Fruit fly (Drosophila melanogaster) whole organism, prepupa: Measurements from ENCODE around the gene Cul3.

Source experiments
- Blimp-1 ChIP-seq: fragments of 200-800 bp; sonication (Bioruptor generic); optimal IDR thresholded peaks from 3 replicates; lab custom pipeline; 2017; ENCODE audit warnings: missing biosample characterization, missing genetic modification characterization, mild to moderate bottlenecking, moderate library complexity, missing genetic modification reagents
- CG10631 ChIP-seq: fragments of 200-800 bp; sonication (Bioruptor generic); optimal IDR thresholded peaks from 2 replicates; lab custom pipeline; 2016; ENCODE audit warnings: missing biosample characterization, missing genetic modification characterization
- CG10669 ChIP-seq: fragments of 200-800 bp; sonication (Bioruptor generic); optimal IDR thresholded peaks from 3 replicates; lab custom pipeline; 2018; ENCODE audit warnings: missing biosample characterization, mild to moderate bottlenecking, missing genetic modification characterization, moderate library complexity
- CG11294 ChIP-seq: fragments of 200-800 bp; sonication (Bioruptor generic); IDR thresholded peaks from 2 replicates; pipeline ENCODE4 v1.3.6; 2022; ENCODE audit warnings: missing biosample characterization, missing genetic modification characterization
- CG11902 ChIP-seq: fragments of 200-800 bp; sonication (Bioruptor generic); optimal IDR thresholded peaks from 3 replicates; lab custom pipeline; 2016; ENCODE audit warnings: missing biosample characterization, missing genetic modification characterization
- CG1621 ChIP-seq: fragments of 200-800 bp; sonication (Bioruptor generic); optimal IDR thresholded peaks from 3 replicates; lab custom pipeline; 2018; ENCODE audit warnings: missing biosample characterization, mild to moderate bottlenecking, missing genetic modification characterization
- CG16779 ChIP-seq: fragments of 200-800 bp; sonication (Bioruptor generic); optimal IDR thresholded peaks from 3 replicates; lab custom pipeline; 2017; ENCODE audit warnings: missing biosample characterization, mild to moderate bottlenecking, missing genetic modification characterization
- CG3032 ChIP-seq: fragments of 200-800 bp; optimal IDR thresholded peaks from 2 replicates; lab custom pipeline; 2019; ENCODE audit warnings: missing biosample characterization, mild to moderate bottlenecking, missing genetic modification characterization, moderate library complexity
- CG31627 ChIP-seq: fragments of 200-800 bp; sonication (Bioruptor generic); optimal IDR thresholded peaks from 3 replicates; lab custom pipeline; 2016; ENCODE audit warnings: missing biosample characterization, missing genetic modification characterization
- CG32006 ChIP-seq: fragments of 200-800 bp; sonication (Bioruptor generic); optimal IDR thresholded peaks from 3 replicates; lab custom pipeline; 2017; ENCODE audit warnings: missing biosample characterization, mild to moderate bottlenecking, missing genetic modification characterization
- CG34406 ChIP-seq: fragments of 200-800 bp; sonication (Bioruptor generic); optimal IDR thresholded peaks from 3 replicates; lab custom pipeline; 2016; ENCODE audit warnings: missing biosample characterization, missing genetic modification characterization
- CG3919 ChIP-seq: fragments of 200-800 bp; sonication (Bioruptor generic); optimal IDR thresholded peaks from 3 replicates; lab custom pipeline; 2016; ENCODE audit warnings: missing biosample characterization, missing genetic modification characterization
- CG4318 ChIP-seq: fragments of 200-800 bp; sonication (Bioruptor generic); optimal IDR thresholded peaks from 3 replicates; lab custom pipeline; 2017; ENCODE audit warnings: missing biosample characterization, mild to moderate bottlenecking, missing genetic modification characterization
- CG6792 ChIP-seq: fragments of 200-800 bp; sonication (Bioruptor generic); optimal IDR thresholded peaks from 3 replicates; lab custom pipeline; 2016; ENCODE audit warnings: missing biosample characterization, missing genetic modification characterization
- CG6808 ChIP-seq: fragments of 200-800 bp; sonication (Bioruptor generic); optimal IDR thresholded peaks from 3 replicates; lab custom pipeline; 2017; ENCODE audit warnings: missing biosample characterization, missing genetic modification characterization, mild to moderate bottlenecking, moderate library complexity, missing genetic modification reagents
- CG6854 ChIP-seq: fragments of 200-800 bp; sonication (Bioruptor generic); optimal IDR thresholded peaks from 2 replicates; lab custom pipeline; 2017; ENCODE audit warnings: missing biosample characterization, mild to moderate bottlenecking, missing genetic modification characterization
- CG7368 ChIP-seq: fragments of 200-800 bp; sonication (Bioruptor generic); optimal IDR thresholded peaks from 3 replicates; lab custom pipeline; 2016; ENCODE audit warnings: missing biosample characterization, missing genetic modification characterization
- CG8632 ChIP-seq: fragments of 200-800 bp; sonication (Bioruptor generic); optimal IDR thresholded peaks from 3 replicates; lab custom pipeline; 2016; ENCODE audit warnings: missing biosample characterization, missing genetic modification characterization
- Eip75B ChIP-seq: fragments of 200-800 bp; sonication (Bioruptor generic); optimal IDR thresholded peaks from 3 replicates; lab custom pipeline; 2016; ENCODE audit warnings: missing biosample characterization, missing genetic modification characterization
- Eip78C ChIP-seq: fragments of 200-800 bp; sonication (Bioruptor generic); peaks from one replicate; lab custom pipeline; 2016; ENCODE audit warnings: missing biosample characterization, missing genetic modification characterization
- Eip93F ChIP-seq: fragments of 200-800 bp; sonication (Bioruptor generic); optimal IDR thresholded peaks from 2 replicates; lab custom pipeline; 2016; ENCODE audit warnings: missing biosample characterization, mild to moderate bottlenecking, missing genetic modification characterization
- Ets21C ChIP-seq: fragments of 200-800 bp; sonication (Bioruptor generic); optimal IDR thresholded peaks from 3 replicates; lab custom pipeline; 2016; ENCODE audit warnings: missing biosample characterization, missing genetic modification characterization
- Ets96B ChIP-seq: fragments of 200-800 bp; optimal IDR thresholded peaks from 2 replicates; lab custom pipeline; 2019; ENCODE audit warnings: missing biosample characterization, mild to moderate bottlenecking, missing genetic modification characterization, moderate library complexity
- Hr38 ChIP-seq: sonication (Bioruptor generic); optimal IDR thresholded peaks from 2 replicates; lab custom pipeline; 2016; ENCODE audit warnings: missing biosample characterization, missing genetic modification characterization
- Hr4 ChIP-seq: fragments of 200-800 bp; sonication (Bioruptor generic); optimal IDR thresholded peaks from 3 replicates; lab custom pipeline; 2016; ENCODE audit warnings: missing biosample characterization, missing genetic modification characterization
- Lpt ChIP-seq: fragments of 200-800 bp; sonication (Bioruptor generic); optimal IDR thresholded peaks from 3 replicates; lab custom pipeline; 2016; ENCODE audit warnings: missing biosample characterization, missing genetic modification characterization
- Met ChIP-seq: fragments of 200-800 bp; sonication (Bioruptor generic); optimal IDR thresholded peaks from 3 replicates; lab custom pipeline; 2016; ENCODE audit warnings: missing biosample characterization, missing genetic modification characterization
- OdsH ChIP-seq: fragments of 200-800 bp; sonication (Bioruptor generic); optimal IDR thresholded peaks from 3 replicates; lab custom pipeline; 2016; ENCODE audit warnings: missing biosample characterization, missing genetic modification characterization
- Smox ChIP-seq: fragments of 200-800 bp; sonication (Bioruptor generic); optimal IDR thresholded peaks from 3 replicates; lab custom pipeline; 2016; ENCODE audit warnings: missing biosample characterization, missing genetic modification characterization
- Sox102F ChIP-seq: fragments of 200-800 bp; sonication (Bioruptor generic); optimal IDR thresholded peaks from 2 replicates; lab custom pipeline; 2016; ENCODE audit warnings: missing biosample characterization, mild to moderate bottlenecking, missing genetic modification characterization
- Sox14 ChIP-seq: fragments of 200-800 bp; sonication (Bioruptor generic); optimal IDR thresholded peaks from 3 replicates; lab custom pipeline; 2016; ENCODE audit warnings: missing biosample characterization, missing genetic modification characterization
- Sox15 ChIP-seq: fragments of 200-800 bp; sonication (Bioruptor generic); optimal IDR thresholded peaks from 3 replicates; lab custom pipeline; 2016; ENCODE audit warnings: missing biosample characterization, missing genetic modification characterization
- achi ChIP-seq: fragments of 200-800 bp; sonication (Bioruptor generic); optimal IDR thresholded peaks from 3 replicates; lab custom pipeline; 2016; ENCODE audit warnings: missing biosample characterization, missing genetic modification characterization
- acj6 ChIP-seq: fragments of 200-800 bp; sonication (Bioruptor generic); optimal IDR thresholded peaks from 3 replicates; lab custom pipeline; 2016; ENCODE audit warnings: missing biosample characterization, missing genetic modification characterization
- cyc ChIP-seq: fragments of 200-800 bp; sonication (Bioruptor generic); optimal IDR thresholded peaks from 3 replicates; lab custom pipeline; 2016; ENCODE audit warnings: missing biosample characterization, missing genetic modification characterization
- eg ChIP-seq: fragments of 200-800 bp; sonication (Bioruptor generic); IDR thresholded peaks from 3 replicates; pipeline ENCODE4 v1.3.6; 2022; ENCODE audit warnings: missing biosample characterization, missing genetic modification characterization
- esn ChIP-seq: fragments of 200-800 bp; sonication (Bioruptor generic); optimal IDR thresholded peaks from 2 replicates; lab custom pipeline; 2016; ENCODE audit warnings: missing biosample characterization, mild to moderate bottlenecking, missing genetic modification characterization, moderate library complexity
- fd85E ChIP-seq: fragments of 200-800 bp; sonication (Bioruptor generic); optimal IDR thresholded peaks from 3 replicates; lab custom pipeline; 2016; ENCODE audit warnings: missing biosample characterization, missing genetic modification characterization
- fkh ChIP-seq: fragments of 200-800 bp; sonication (Bioruptor generic); optimal IDR thresholded peaks from 3 replicates; lab custom pipeline; 2017; ENCODE audit warnings: missing biosample characterization, mild to moderate bottlenecking, missing genetic modification characterization, moderate library complexity
- lz ChIP-seq: fragments of 200-800 bp; sonication (Bioruptor generic); optimal IDR thresholded peaks from 3 replicates; lab custom pipeline; 2016; ENCODE audit warnings: missing biosample characterization, missing genetic modification characterization
- net ChIP-seq: fragments of 200-800 bp; sonication (Bioruptor generic); optimal IDR thresholded peaks from 3 replicates; lab custom pipeline; 2016; ENCODE audit warnings: missing biosample characterization, missing genetic modification characterization
- spab ChIP-seq: fragments of 200-800 bp; sonication (Bioruptor generic); optimal IDR thresholded peaks from 2 replicates; lab custom pipeline; 2017; ENCODE audit warnings: missing biosample characterization, mild to moderate bottlenecking, missing genetic modification characterization, missing genetic modification reagents
- svp ChIP-seq: fragments of 200-800 bp; sonication (Bioruptor generic); peaks from one replicate; lab custom pipeline; 2016; ENCODE audit warnings: missing biosample characterization, missing genetic modification characterization
- topi ChIP-seq: fragments of 200-800 bp; sonication (Bioruptor generic); optimal IDR thresholded peaks from 3 replicates; lab custom pipeline; 2016; ENCODE audit warnings: missing biosample characterization, missing genetic modification characterization
- vri ChIP-seq: fragments of 200-800 bp; sonication (Bioruptor generic); optimal IDR thresholded peaks from 3 replicates; lab custom pipeline; 2016; ENCODE audit warnings: missing biosample characterization, mild to moderate bottlenecking, missing genetic modification characterization

Cul3 gene

dm6 chr2L:15297508-15297907, 25.7 kb upstream of the Cul3 start, which contains the start of gene CG15262:
CG15262 (plus strand) TSS chr2L:15297808.
- TF ChIP-seq spab (GFP tag; lab: Kevin White, UChicago), result no peak
- TF ChIP-seq svp (GFP tag; lab: Kevin White, UChicago), result no peak
- no peak for TF ChIP-seq Ets21C (GFP tag; lab: Kevin White, UChicago)
- TF ChIP-seq CG34406 (GFP tag; lab: Kevin White, UChicago), result no peak
- no peak for TF ChIP-seq Lpt (GFP tag; lab: Kevin White, UChicago)

dm6 chr2L:15292139-15292538, 20.3 kb upstream of the Cul3 start, which contains the start of gene CG15260:
CG15260 (minus strand) TSS chr2L:15292239.
- TF ChIP-seq CG34406 (GFP tag; lab: Kevin White, UChicago) (no peak), Hr4 (GFP tag; lab: Kevin White, UChicago) (no peak), fd85E (GFP tag; lab: Kevin White, UChicago) (no peak), CG11294 (GFP tag; lab: Robert Waterston, UW) (no peak), net (GFP tag; lab: Kevin White, UChicago) (no peak), Sox14 (no peak), Smox (GFP tag; lab: Kevin White, UChicago) (no peak), Lpt (GFP tag; lab: Kevin White, UChicago) (no peak)

DNA sequence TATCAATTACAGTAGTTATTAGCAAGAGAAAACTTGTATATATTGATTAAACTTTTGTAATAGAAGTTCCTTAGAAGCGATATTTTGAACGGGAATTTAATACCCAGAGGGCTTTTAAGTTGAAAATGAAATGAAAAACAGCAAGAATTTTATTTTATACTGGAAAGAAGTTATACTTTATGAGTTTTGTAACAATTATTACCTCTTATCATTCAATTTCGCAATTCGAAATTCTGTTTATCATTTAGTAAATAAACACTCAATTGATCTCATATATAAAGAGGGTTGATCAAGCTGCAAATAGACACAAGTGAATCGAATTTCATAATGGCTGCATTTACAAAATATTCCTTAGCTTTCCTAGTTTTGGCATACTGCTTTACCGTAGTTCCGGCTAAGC, 12.9 kb upstream of the Cul3 start, which contains the start of gene CG15263:
CG15263 (plus strand) TSS at position 301 of the 400 bp plus-strand sequence.
- TF ChIP-seq acj6 (GFP tag; lab: Kevin White, UChicago) (no peak), Eip75B (GFP tag; lab: Kevin White, UChicago) (no peak), cyc (GFP tag; lab: Kevin White, UChicago) (no peak), CG31627 (GFP tag; lab: Kevin White, UChicago) (no peak), CG6854 (no peak), eg (no peak), CG6792 (GFP tag; lab: Kevin White, UChicago) (no peak), Sox15 (GFP tag; lab: Kevin White, UChicago) (no peak)

DNA sequence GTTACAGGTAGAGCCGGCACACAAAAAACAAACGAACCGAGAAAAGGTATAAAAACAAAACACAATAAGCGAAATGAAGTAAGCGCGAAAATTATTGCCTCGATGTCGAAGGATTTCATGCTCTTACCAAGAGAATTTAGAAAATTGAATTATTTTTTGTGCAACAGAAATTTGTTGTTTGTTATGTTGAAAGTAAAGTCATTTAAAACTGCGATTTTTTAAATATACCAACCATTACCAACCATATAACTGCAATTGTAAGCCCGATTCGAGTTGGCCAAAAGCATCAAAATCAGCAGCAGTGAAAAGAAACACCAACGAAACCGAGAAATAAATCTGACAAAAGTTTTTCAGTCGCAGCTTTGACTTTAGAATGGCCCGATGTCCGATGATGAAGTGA, 9.2 kb upstream of the Cul3 start:
- peak; percentile 23 for TF ChIP-seq CG6792 (GFP tag; lab: Kevin White, UChicago)
- peak; percentile 63 for TF ChIP-seq lz (GFP tag; lab: Kevin White, UChicago)
- TF ChIP-seq cyc (GFP tag; lab: Kevin White, UChicago), result peak; percentile 27
- no peak for TF ChIP-seq CG16779 (tag; lab: Kevin White, UChicago)
- no peak for TF ChIP-seq eg
- no peak for TF ChIP-seq CG6854
- TF ChIP-seq Eip78C (GFP tag; lab: Kevin White, UChicago), result peak; percentile 76
- TF ChIP-seq Eip93F (GFP tag; lab: Kevin White, UChicago), result peak; percentile 25
- no peak for TF ChIP-seq Hr38 (GFP tag; lab: Kevin White, UChicago)
- no peak for TF ChIP-seq CG3032 (tag; lab: Kevin White, UChicago)
- peak; percentile 28 for TF ChIP-seq vri (GFP tag; lab: Kevin White, UChicago)
- TF ChIP-seq Blimp-1 (GFP tag; lab: Kevin White, UChicago), result peak; percentile 22
- TF ChIP-seq CG6808 (GFP tag; lab: Kevin White, UChicago), result no peak
- TF ChIP-seq CG4318, result no peak
- peak; percentile 20 for TF ChIP-seq CG34406 (GFP tag; lab: Kevin White, UChicago)
- TF ChIP-seq topi (GFP tag; lab: Kevin White, UChicago), result peak; percentile 47
- TF ChIP-seq Ets96B (tag; lab: Kevin White, UChicago), result no peak
- TF ChIP-seq Eip75B (GFP tag; lab: Kevin White, UChicago), result peak; percentile 11
- TF ChIP-seq acj6 (GFP tag; lab: Kevin White, UChicago), result peak; percentile 6
- no peak for TF ChIP-seq achi (GFP tag; lab: Kevin White, UChicago)
- TF ChIP-seq CG11902, result no peak
- TF ChIP-seq CG8632 (GFP tag; lab: Kevin White, UChicago), result no peak
- peak; percentile 59 for TF ChIP-seq Met
- TF ChIP-seq CG7368 (GFP tag; lab: Kevin White, UChicago), result no peak
- TF ChIP-seq CG1621 (tag; lab: Kevin White, UChicago), result no peak
- TF ChIP-seq Ets21C (GFP tag; lab: Kevin White, UChicago), result peak; percentile 33
- no peak for TF ChIP-seq CG3919 (GFP tag; lab: Kevin White, UChicago)
- peak; percentile 58 for TF ChIP-seq esn (GFP tag; lab: Kevin White, UChicago)
- peak; percentile 54 for TF ChIP-seq Sox102F (GFP tag; lab: Kevin White, UChicago)
- TF ChIP-seq Sox15 (GFP tag; lab: Kevin White, UChicago), result peak; percentile 2
- peak; percentile 28 for TF ChIP-seq CG31627 (GFP tag; lab: Kevin White, UChicago)
- no peak for TF ChIP-seq Lpt (GFP tag; lab: Kevin White, UChicago)
- no peak for TF ChIP-seq CG32006 (GFP tag; lab: Kevin White, UChicago)
- peak; percentile 32 for TF ChIP-seq OdsH (GFP tag; lab: Kevin White, UChicago)
- no peak for TF ChIP-seq fkh (GFP tag; lab: Kevin White, UChicago)
- TF ChIP-seq CG10631, result no peak
- TF ChIP-seq CG10669 (GFP tag; lab: Kevin White, UChicago), result no peak
